Worm (Caenorhabditis elegans) whole organism, mixed stage, embryonic: Measurements from ENCODE around the gene sec-22.

Experiments
- ces-1 ChIP-seq: fragments of 150-350 bp; optimal IDR thresholded peaks from 2 replicates; lab custom pipeline; 2014; ENCODE audit warnings: missing biosample characterization, missing genetic modification reagents, missing genetic modification characterization
- lsy-2 ChIP-seq: fragments of 150-350 bp; optimal IDR thresholded peaks from 2 replicates; lab custom pipeline; 2014; ENCODE audit warnings: missing biosample characterization, missing genetic modification characterization
- nhr-237 ChIP-seq: fragments of 150-350 bp; optimal IDR thresholded peaks from 2 replicates; lab custom pipeline; 2014; ENCODE audit warnings: missing biosample characterization, missing genetic modification characterization
- tbx-8 ChIP-seq: fragments of 200-800 bp; sonication (Bioruptor generic); optimal IDR thresholded peaks from 2 replicates; lab custom pipeline; 2018; ENCODE audit warnings: mild to moderate bottlenecking, missing genetic modification characterization, moderate library complexity, missing compliant biosample characterization
- unc-62 ChIP-seq: fragments of 150-350 bp; optimal IDR thresholded peaks from 2 replicates; lab custom pipeline; 2014; ENCODE audit warnings: missing biosample characterization, missing genetic modification reagents, missing genetic modification characterization
- ztf-11 ChIP-seq: fragments of 150-350 bp; optimal IDR thresholded peaks from 2 replicates; lab custom pipeline; 2014; ENCODE audit warnings: missing biosample characterization, missing genetic modification characterization

ce11 chrX:1030867-1031266 lies 4.5 kb upstream of the sec-22 start:
- TF ChIP-seq lsy-2 (tag; lab: Kevin White, UChicago) (no peak), ces-1 (GFP tag; lab: Kevin White, UChicago) (no peak), nhr-237 (no peak), unc-62 (GFP tag; lab: Kevin White, UChicago) (no peak), ztf-11 (tag; lab: Kevin White, UChicago) (no peak), tbx-8 (GFP tag; lab: Kevin White, UChicago) (no peak)
